Worm (Caenorhabditis elegans): ENCODE data around the gene srsx-24.

The srsx-24 gene

DNA sequence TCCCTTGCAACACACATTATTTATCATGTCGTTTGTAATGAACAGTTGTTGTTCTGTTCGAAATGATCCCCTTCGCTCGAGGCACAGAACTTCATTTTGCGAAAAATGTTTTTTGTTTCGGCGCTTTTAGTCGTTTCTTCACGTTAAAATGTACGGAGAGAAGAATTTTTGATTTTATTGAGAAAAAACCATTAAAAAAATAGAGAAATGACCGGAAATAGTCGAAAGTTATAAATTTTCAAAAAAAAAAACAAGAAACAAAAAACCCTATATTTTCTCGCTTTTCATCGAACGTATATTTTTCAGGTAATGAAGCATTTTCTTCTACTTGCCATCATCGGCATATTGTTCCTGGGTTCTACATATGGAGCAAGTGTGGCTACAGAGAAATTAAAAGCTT, 47.0 kb downstream of the srsx-24 start, which contains the start of gene F10G2.1:
TSS of gene F10G2.1 (plus strand) at position 301 of the 400 bp plus-strand sequence.
- TF ChIP-seq blmp-1 (tag; optimal IDR thresholded peaks at IDR 0.05), result no peak
- TF ChIP-seq zip-8 (tag; optimal IDR thresholded peaks at IDR 0.05), result no peak
- TF ChIP-seq hlh-1 (tag; optimal IDR thresholded peaks at IDR 0.05), result peak; percentile 25

DNA sequence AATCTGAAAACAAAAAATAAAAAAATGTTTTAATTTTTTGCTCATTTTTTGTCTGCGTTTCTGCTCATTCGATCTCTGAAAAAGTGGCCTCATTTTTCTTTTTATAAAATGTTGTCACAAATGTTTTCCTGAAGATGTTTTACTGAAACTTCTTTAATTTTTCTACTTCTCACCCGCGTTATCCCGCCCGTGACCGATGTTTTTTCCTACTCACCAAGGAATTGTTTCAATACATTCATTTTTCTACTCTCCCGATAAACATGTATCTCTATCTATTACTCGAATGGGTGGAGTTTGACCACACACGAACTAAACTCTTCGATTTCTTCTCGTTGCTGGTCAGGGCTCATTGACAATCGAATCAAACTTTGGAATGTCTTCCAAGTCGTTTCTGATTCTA, 48.4 kb downstream of the srsx-24 start, which contains the start of gene F10G2.2:
TSS of gene F10G2.2 (plus strand) at position 301 of the 400 bp plus-strand sequence.
- TF ChIP-seq ceh-83 (GFP tag; optimal IDR thresholded peaks at IDR 0.05) (no peak), mab-5 (tag; optimal IDR thresholded peaks at IDR 0.05) (no peak), hlh-1 (tag; optimal IDR thresholded peaks at IDR 0.05) (no peak), mls-2 (tag; optimal IDR thresholded peaks at IDR 0.05) (no peak), mep-1 (tag; optimal IDR thresholded peaks at IDR 0.05) (no peak), lin-13 (tag; optimal IDR thresholded peaks at IDR 0.05) (no peak), elt-1 (tag; optimal IDR thresholded peaks at IDR 0.05; ENCODE audit: borderline replicate concordance, insufficient read depth) (no peak), nhr-12 (tag; optimal IDR thresholded peaks at IDR 0.05) (no peak), sptf-1 (tag; optimal IDR thresholded peaks at IDR 0.05) (no peak), zip-8 (tag; optimal IDR thresholded peaks at IDR 0.05) (no peak), flh-1 (GFP tag; optimal IDR thresholded peaks at IDR 0.05) (no peak), unc-120 (tag; optimal IDR thresholded peaks at IDR 0.05; ENCODE audit: poor library complexity, severe bottlenecking) (no peak), lin-32 (GFP tag; optimal IDR thresholded peaks at IDR 0.05) (no peak), nhr-237 (tag; optimal IDR thresholded peaks at IDR 0.05) (no peak), tbx-8 (GFP tag; optimal IDR thresholded peaks at IDR 0.05) (no peak)

DNA sequence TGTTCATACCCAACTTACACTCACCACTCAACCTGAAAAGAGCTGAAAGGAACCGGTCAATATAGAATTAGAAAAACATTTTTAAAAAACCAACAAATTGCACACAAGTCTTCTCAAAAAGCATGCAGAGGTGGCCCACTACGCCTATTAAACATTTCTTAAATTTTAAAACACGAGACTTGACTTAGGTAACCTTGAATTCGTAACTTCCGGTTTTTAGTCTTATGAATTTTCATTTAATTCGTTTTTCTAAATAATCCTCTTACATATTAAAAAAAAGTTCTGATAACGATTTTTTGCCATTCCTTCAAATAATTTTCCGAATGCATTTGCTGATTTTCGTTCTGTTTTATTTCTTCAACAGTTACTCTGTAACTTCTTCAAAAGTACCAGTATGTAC, 51.2 kb downstream of the srsx-24 start, which contains the start of gene clec-7:
TSS of gene clec-7 (plus strand) at position 301 of the 400 bp plus-strand sequence.
- TF ChIP-seq elt-3 (tag; optimal IDR thresholded peaks at IDR 0.05), result no peak
- no peak for TF ChIP-seq snpc-4 (tag; optimal IDR thresholded peaks at IDR 0.05)
- TF ChIP-seq lin-32 (GFP tag; optimal IDR thresholded peaks at IDR 0.05), result no peak
- TF ChIP-seq tbx-8 (GFP tag; optimal IDR thresholded peaks at IDR 0.05), result no peak
- no peak for TF ChIP-seq M03D4.4 (tag; optimal IDR thresholded peaks at IDR 0.05)
- TF ChIP-seq ceh-43 (GFP tag; optimal IDR thresholded peaks at IDR 0.05), result no peak
- TF ChIP-seq nhr-28 (tag; optimal IDR thresholded peaks at IDR 0.05), result no peak
- TF ChIP-seq ceh-39 (tag; optimal IDR thresholded peaks at IDR 0.05), result no peak
- no peak for TF ChIP-seq pha-4 (tag; optimal IDR thresholded peaks at IDR 0.05)
- no peak for TF ChIP-seq zip-8 (tag; optimal IDR thresholded peaks at IDR 0.05)
- TF ChIP-seq sptf-1 (tag; optimal IDR thresholded peaks at IDR 0.05), result no peak
